Fruit fly (Drosophila melanogaster): ENCODE results near the gene Gr64c.

Gr64c gene

DNA sequence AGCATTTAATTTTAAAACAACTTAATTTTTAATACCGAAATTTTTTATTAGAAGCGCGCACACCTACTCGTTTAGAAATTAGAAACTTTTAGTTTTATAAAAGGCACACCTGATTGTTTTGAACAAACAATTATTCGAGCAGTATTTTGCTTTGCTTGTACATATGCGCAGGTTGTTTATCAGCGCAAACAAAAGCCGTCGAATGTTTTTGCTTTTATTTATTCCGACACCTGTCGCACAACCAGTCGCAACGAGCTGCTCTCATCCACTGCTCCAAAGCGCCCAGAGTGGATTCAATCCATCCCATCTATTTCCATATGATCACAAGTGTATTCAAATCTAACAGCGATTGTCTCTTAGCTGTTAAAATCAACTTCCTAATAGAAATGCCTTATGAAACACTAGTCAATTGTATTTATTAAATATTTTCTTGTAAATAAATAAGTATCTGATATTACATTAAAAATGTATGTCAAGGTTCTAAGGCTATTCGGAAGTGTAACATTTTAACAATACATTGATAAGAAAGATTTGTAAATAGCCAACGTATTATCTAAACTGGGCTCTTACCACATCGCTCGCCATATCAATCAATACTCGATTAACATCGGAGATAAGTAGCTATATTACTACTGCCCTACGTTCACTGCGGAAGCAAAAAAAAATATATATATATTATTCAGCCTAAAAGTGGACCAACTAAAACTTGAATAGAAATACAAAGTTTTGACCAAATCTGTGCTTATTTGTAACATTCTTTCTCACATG, 2.5 kb upstream of the Gr64c start, which contains the start of gene CG11594 (continued):
- TF ChIP-seq pan (optimal IDR thresholded peaks at IDR 0.05) = no peak
- peak in 1 of 2 experiments; percentile 34 for TF ChIP-seq pan (GFP tag; optimal IDR thresholded peaks at IDR 0.05 in 1 of 2, IDR thresholded peaks at IDR 0.05 in 1 of 2)
- TF ChIP-seq ci (GFP tag; IDR thresholded peaks at IDR 0.05) = peak; percentile 9; the same call in 1 of the 3 replicates
- TF ChIP-seq CG3163 (GFP tag; optimal IDR thresholded peaks at IDR 0.05) = peak; percentile 3
- TF ChIP-seq HmgZ (tag; optimal IDR thresholded peaks at IDR 0.05) = peak; percentile 21
- TF ChIP-seq CG17912 (GFP tag; optimal IDR thresholded peaks at IDR 0.05) = peak; percentile 30
- peak; percentile 37 for TF ChIP-seq CG18619 (GFP tag; optimal IDR thresholded peaks at IDR 0.05)
- TF ChIP-seq stc (GFP tag; IDR thresholded peaks at IDR 0.05) = 0 out of 2 replicates have a peak, but pooled peaks have one; percentile 12
- peak; percentile 54 for TF ChIP-seq CG12071 (GFP tag; optimal IDR thresholded peaks at IDR 0.05)
- TF ChIP-seq ATbp (GFP tag; optimal IDR thresholded peaks at IDR 0.05) = peak; percentile 41
- peak; percentile 27 for TF ChIP-seq CG9727 (GFP tag; optimal IDR thresholded peaks at IDR 0.05)
- TF ChIP-seq CG34376 (GFP tag; optimal IDR thresholded peaks at IDR 0.05) = peak; percentile 60
- TF ChIP-seq Eip74EF (GFP tag; optimal IDR thresholded peaks at IDR 0.05) = peak in 1 of 2 experiments; percentile 54
- no peak for TF ChIP-seq Deaf1 (tag; optimal IDR thresholded peaks at IDR 0.05)
- TF ChIP-seq Fer3 (tag; optimal IDR thresholded peaks at IDR 0.05) = peak; percentile 27
- peak; percentile 36; the same call in 1 of the 3 replicates for TF ChIP-seq Dbx (GFP tag; IDR thresholded peaks at IDR 0.05)
- TF ChIP-seq CG3281 (GFP tag; optimal IDR thresholded peaks at IDR 0.05) = peak; percentile 60
- no peak for TF ChIP-seq CG18476 (GFP tag; optimal IDR thresholded peaks at IDR 0.05)
- peak; percentile 36; the same call in 1 of the 2 replicates for TF ChIP-seq CG43689 (GFP tag; IDR thresholded peaks at IDR 0.05)
- 0 out of 2 replicates have a peak, but pooled peaks have one; percentile 17 for TF ChIP-seq CG10321 (GFP tag; IDR thresholded peaks at IDR 0.05)
- peak; percentile 21 for TF ChIP-seq Jarid2 (GFP tag; optimal IDR thresholded peaks at IDR 0.05)
- TF ChIP-seq Meics (GFP tag; optimal IDR thresholded peaks at IDR 0.05) = peak; percentile 50
- TF ChIP-seq ssp (GFP tag; IDR thresholded peaks at IDR 0.05) = no peak
- peak; percentile 25 for TF ChIP-seq eyg (GFP tag; optimal IDR thresholded peaks at IDR 0.05)
- TF ChIP-seq Ada2b (GFP tag; IDR thresholded peaks at IDR 0.05) = no peak
- TF ChIP-seq B-H2 (GFP tag; optimal IDR thresholded peaks at IDR 0.05) = peak; percentile 29
- no peak for TF ChIP-seq CG9797 (GFP tag; optimal IDR thresholded peaks at IDR 0.05)
- TF ChIP-seq grn (GFP tag; optimal IDR thresholded peaks at IDR 0.05) = peak; percentile 92
- TF ChIP-seq CG4282 (GFP tag; optimal IDR thresholded peaks at IDR 0.05) = no peak
- TF ChIP-seq CG3995 (GFP tag; optimal IDR thresholded peaks at IDR 0.05) = no peak
- TF ChIP-seq cwo (GFP tag; optimal IDR thresholded peaks at IDR 0.05) = peak; percentile 3
- TF ChIP-seq CG3847 (GFP tag; IDR thresholded peaks at IDR 0.05) = no peak
- TF ChIP-seq CG8924 (tag; optimal IDR thresholded peaks at IDR 0.05) = peak; percentile 8
- TF ChIP-seq CG9817 (tag; optimal IDR thresholded peaks at IDR 0.05) = peak; percentile 48
- TF ChIP-seq fd3F (GFP tag; optimal IDR thresholded peaks at IDR 0.05) = peak; percentile 39
- peak; percentile 42 for TF ChIP-seq CG10209 (GFP tag; optimal IDR thresholded peaks at IDR 0.05)
- TF ChIP-seq CG12155 (GFP tag; optimal IDR thresholded peaks at IDR 0.05) = no peak
- peak; percentile 21 for TF ChIP-seq bcd (GFP tag; optimal IDR thresholded peaks at IDR 0.05)
- TF ChIP-seq CG6813 (GFP tag; optimal IDR thresholded peaks at IDR 0.05) = peak; percentile 48
- TF ChIP-seq CG14441 (GFP tag; IDR thresholded peaks at IDR 0.05) = peak; percentile 47; the same call in 1 of the 2 replicates
- no peak for TF ChIP-seq CG17568 (GFP tag; optimal IDR thresholded peaks at IDR 0.05)
- TF ChIP-seq gsb (GFP tag; IDR thresholded peaks at IDR 0.05) = peak; percentile 41; the same call in 1 of the 2 replicates
- peak; percentile 36 for TF ChIP-seq vvl (GFP tag; IDR thresholded peaks at IDR 0.05)
- TF ChIP-seq mirr (GFP tag; optimal IDR thresholded peaks at IDR 0.05) = peak; percentile 22
- TF ChIP-seq CG7963 (GFP tag; IDR thresholded peaks at IDR 0.05; ENCODE audit: partially characterized antibody) = no peak
- TF ChIP-seq mam (GFP tag; optimal IDR thresholded peaks at IDR 0.05) = no peak
- no peak for TF ChIP-seq CG4617 (GFP tag; optimal IDR thresholded peaks at IDR 0.05; ENCODE audit: borderline replicate concordance)

Data from whole organism, embryonic.